Worm (Caenorhabditis elegans) whole organism, mixed stage, embryonic: ENCODE results near the gene Y39A1A.27.

Experiments
- blmp-1 ChIP-seq: fragments of 150-350 bp; optimal IDR thresholded peaks from 2 replicates; lab custom pipeline; 2014; ENCODE audit warnings: missing biosample characterization, missing genetic modification characterization
- elt-1 ChIP-seq: sonication (generic microtip); optimal IDR thresholded peaks from 2 replicates; lab custom pipeline; 2017; ENCODE audit warnings: missing genetic modification characterization, mild to moderate bottlenecking, missing compliant biosample characterization, antibody characterized with exemption, moderate library complexity, borderline replicate concordance; ENCODE audit not compliant: insufficient read depth
- elt-3 ChIP-seq: fragments of 150-350 bp; optimal IDR thresholded peaks from 2 replicates; lab custom pipeline; 2014; ENCODE audit warnings: missing biosample characterization, missing genetic modification characterization
- ham-2 ChIP-seq: fragments of 200-800 bp; sonication (Bioruptor generic); optimal IDR thresholded peaks from 2 replicates; lab custom pipeline; 2018; ENCODE audit warnings: mild to moderate bottlenecking, missing genetic modification characterization, missing compliant biosample characterization
- lsy-2 ChIP-seq: fragments of 150-350 bp; optimal IDR thresholded peaks from 2 replicates; lab custom pipeline; 2014; ENCODE audit warnings: missing biosample characterization, missing genetic modification characterization
- mab-5 ChIP-seq: fragments of 150-350 bp; optimal IDR thresholded peaks from 2 replicates; lab custom pipeline; 2014; ENCODE audit warnings: missing biosample characterization, missing genetic modification characterization
- nhr-237 ChIP-seq: fragments of 150-350 bp; optimal IDR thresholded peaks from 2 replicates; lab custom pipeline; 2014; ENCODE audit warnings: missing biosample characterization, missing genetic modification characterization
- nhr-28 ChIP-seq: fragments of 150-350 bp; optimal IDR thresholded peaks from 2 replicates; lab custom pipeline; 2014; ENCODE audit warnings: missing biosample characterization, missing genetic modification characterization
- snpc-4 ChIP-seq: fragments of 150-350 bp; optimal IDR thresholded peaks from 2 replicates; lab custom pipeline; 2014; ENCODE audit warnings: missing biosample characterization, missing genetic modification characterization
- sptf-1 ChIP-seq: sonication (generic microtip); optimal IDR thresholded peaks from 2 replicates; lab custom pipeline; 2017; ENCODE audit warnings: mild to moderate bottlenecking, missing genetic modification characterization, moderate library complexity, missing compliant biosample characterization
- unc-39 ChIP-seq: fragments of 150-350 bp; optimal IDR thresholded peaks from 2 replicates; lab custom pipeline; 2014; ENCODE audit warnings: missing biosample characterization, missing genetic modification characterization
- unc-62 ChIP-seq: fragments of 150-350 bp; optimal IDR thresholded peaks from 2 replicates; lab custom pipeline; 2014; ENCODE audit warnings: missing biosample characterization, missing genetic modification reagents, missing genetic modification characterization
- ztf-11 ChIP-seq: fragments of 150-350 bp; optimal IDR thresholded peaks from 2 replicates; lab custom pipeline; 2014; ENCODE audit warnings: missing biosample characterization, missing genetic modification characterization

- TF ChIP-seq unc-39 (tag; lab: Kevin White, UChicago) = no peak
- TF ChIP-seq ztf-11 = no peak
- TF ChIP-seq lsy-2 = no peak
- no peak for TF ChIP-seq elt-3 (tag; lab: Kevin White, UChicago)
- no peak for TF ChIP-seq nhr-28 (tag; lab: Kevin White, UChicago)
- no peak for TF ChIP-seq blmp-1
- no peak for TF ChIP-seq nhr-237 (tag; lab: Kevin White, UChicago)
- TF ChIP-seq ham-2 (GFP tag; lab: Kevin White, UChicago) = no peak
- no peak for TF ChIP-seq sptf-1 (tag; lab: Kevin White, UChicago)
- no peak for TF ChIP-seq snpc-4 (tag; lab: Kevin White, UChicago)
- no peak for TF ChIP-seq mab-5 (tag; lab: Kevin White, UChicago)
- TF ChIP-seq unc-62 (GFP tag; lab: Kevin White, UChicago) = no peak
- TF ChIP-seq elt-1 (tag; lab: Kevin White, UChicago) = no peak
These were observed 30.6 kb upstream of the Y39A1A.27 start for ce11 chrIII:10608161-10608560.
